Worm (Caenorhabditis elegans) whole organism, early embryonic: Measurements from ENCODE around the gene cyp-14A1.

Experiments used
- ama-1 ChIP-seq: fragments of 150-350 bp; optimal IDR thresholded peaks from 2 replicates; lab custom pipeline; 2014
- ceh-36 ChIP-seq: sonication (generic microtip); optimal IDR thresholded peaks from 2 replicates; lab custom pipeline; 2016; ENCODE audit warnings: missing genetic modification characterization, inconsistent platforms, missing compliant biosample characterization
- flt-1 ChIP-seq: fragments of 200-800 bp; sonication (Bioruptor generic); IDR thresholded peaks from 2 replicates; pipeline ENCODE4 v1.3.6; 2022; ENCODE audit warnings: missing genetic modification characterization, missing compliant biosample characterization
- pes-1 ChIP-seq: fragments of 200-800 bp; sonication (Bioruptor generic); IDR thresholded peaks from 2 replicates; pipeline ENCODE4 v1.3.6; 2022; ENCODE audit warnings: missing genetic modification reagents, missing genetic modification characterization, missing compliant biosample characterization
- scrt-1 ChIP-seq: fragments of 200-800 bp; sonication (Bioruptor generic); IDR thresholded peaks from 2 replicates; pipeline ENCODE4 v1.3.6; 2022; ENCODE audit warnings: missing genetic modification characterization, missing compliant biosample characterization
- tbx-11 ChIP-seq: fragments of 200-800 bp; sonication (Bioruptor generic); IDR thresholded peaks from 2 replicates; pipeline ENCODE4 v1.3.6; 2022; ENCODE audit warnings: missing genetic modification characterization, missing compliant biosample characterization

- TF ChIP-seq ama-1 (lab: Kevin White, UChicago) = no peak
- no peak for TF ChIP-seq pes-1
- TF ChIP-seq tbx-11 (GFP tag; lab: Robert Waterston, UW) = no peak
- no peak for TF ChIP-seq flt-1
- no peak for TF ChIP-seq ceh-36 (tag; lab: Kevin White, UChicago)
- no peak for TF ChIP-seq scrt-1
Observed at ce11 chrX:13290531-13290930, 23.4 kb upstream of the cyp-14A1 start, which contains the start of gene R04D3.3.
